Fruit fly (Drosophila melanogaster) whole organism, prepupa: ENCODE measurements around the gene CG11699.

Source experiments
- CG10669 ChIP-seq: fragments of 200-800 bp; sonication (Bioruptor generic); optimal IDR thresholded peaks from 3 replicates; lab custom pipeline; 2018; ENCODE audit warnings: missing biosample characterization, mild to moderate bottlenecking, missing genetic modification characterization, moderate library complexity
- CG11294 ChIP-seq: fragments of 200-800 bp; sonication (Bioruptor generic); IDR thresholded peaks from 2 replicates; pipeline ENCODE4 v1.3.6; 2022; ENCODE audit warnings: missing biosample characterization, missing genetic modification characterization
- CG11902 ChIP-seq: fragments of 200-800 bp; sonication (Bioruptor generic); optimal IDR thresholded peaks from 3 replicates; lab custom pipeline; 2016; ENCODE audit warnings: missing biosample characterization, missing genetic modification characterization
- CG15336 ChIP-seq: fragments of 200-800 bp; sonication (Bioruptor generic); IDR thresholded peaks from 2 replicates; pipeline ENCODE4 v1.3.6; 2022; ENCODE audit warnings: missing biosample characterization, missing genetic modification characterization
- CG1621 ChIP-seq: fragments of 200-800 bp; sonication (Bioruptor generic); optimal IDR thresholded peaks from 3 replicates; lab custom pipeline; 2018; ENCODE audit warnings: missing biosample characterization, mild to moderate bottlenecking, missing genetic modification characterization
- CG31627 ChIP-seq: fragments of 200-800 bp; sonication (Bioruptor generic); optimal IDR thresholded peaks from 3 replicates; lab custom pipeline; 2016; ENCODE audit warnings: missing biosample characterization, missing genetic modification characterization
- CG3919 ChIP-seq: fragments of 200-800 bp; sonication (Bioruptor generic); optimal IDR thresholded peaks from 3 replicates; lab custom pipeline; 2016; ENCODE audit warnings: missing biosample characterization, missing genetic modification characterization
- CG4318 ChIP-seq: fragments of 200-800 bp; sonication (Bioruptor generic); optimal IDR thresholded peaks from 3 replicates; lab custom pipeline; 2017; ENCODE audit warnings: missing biosample characterization, mild to moderate bottlenecking, missing genetic modification characterization
- CG6163 ChIP-seq: fragments of 200-800 bp; sonication (Bioruptor generic); IDR thresholded peaks from 3 replicates; pipeline ENCODE4 v1.3.6; 2022; ENCODE audit warnings: missing biosample characterization, missing genetic modification characterization
- CG6276 ChIP-seq: fragments of 200-800 bp; sonication (Bioruptor generic); optimal IDR thresholded peaks from 2 replicates; lab custom pipeline; 2017; ENCODE audit warnings: missing biosample characterization, mild to moderate bottlenecking, missing genetic modification characterization
- CG6792 ChIP-seq: fragments of 200-800 bp; sonication (Bioruptor generic); optimal IDR thresholded peaks from 3 replicates; lab custom pipeline; 2016; ENCODE audit warnings: missing biosample characterization, missing genetic modification characterization
- CG6808 ChIP-seq: fragments of 200-800 bp; sonication (Bioruptor generic); optimal IDR thresholded peaks from 3 replicates; lab custom pipeline; 2017; ENCODE audit warnings: missing biosample characterization, missing genetic modification characterization, mild to moderate bottlenecking, moderate library complexity, missing genetic modification reagents
- CG7368 ChIP-seq: fragments of 200-800 bp; sonication (Bioruptor generic); optimal IDR thresholded peaks from 3 replicates; lab custom pipeline; 2016; ENCODE audit warnings: missing biosample characterization, missing genetic modification characterization
- CG8119 ChIP-seq: fragments of 200-800 bp; sonication (Bioruptor generic); IDR thresholded peaks from 3 replicates; pipeline ENCODE4 v1.3.6; 2022; ENCODE audit warnings: missing biosample characterization, missing genetic modification characterization
- CG9139 ChIP-seq: fragments of 200-800 bp; sonication (Bioruptor generic); optimal IDR thresholded peaks from 3 replicates; lab custom pipeline; 2017; ENCODE audit warnings: missing biosample characterization, mild to moderate bottlenecking, missing genetic modification characterization
- Eip75B ChIP-seq: fragments of 200-800 bp; sonication (Bioruptor generic); optimal IDR thresholded peaks from 3 replicates; lab custom pipeline; 2016; ENCODE audit warnings: missing biosample characterization, missing genetic modification characterization
- Eip78C ChIP-seq: fragments of 200-800 bp; sonication (Bioruptor generic); peaks from one replicate; lab custom pipeline; 2016; ENCODE audit warnings: missing biosample characterization, missing genetic modification characterization
- Ets96B ChIP-seq: fragments of 200-800 bp; optimal IDR thresholded peaks from 2 replicates; lab custom pipeline; 2019; ENCODE audit warnings: missing biosample characterization, mild to moderate bottlenecking, missing genetic modification characterization, moderate library complexity
- Hr38 ChIP-seq: sonication (Bioruptor generic); optimal IDR thresholded peaks from 2 replicates; lab custom pipeline; 2016; ENCODE audit warnings: missing biosample characterization, missing genetic modification characterization
- Hr39 ChIP-seq: fragments of 200-800 bp; sonication (Bioruptor generic); optimal IDR thresholded peaks from 2 replicates; lab custom pipeline; 2016; ENCODE audit warnings: missing biosample characterization, missing genetic modification characterization
- Hr4 ChIP-seq: fragments of 200-800 bp; sonication (Bioruptor generic); optimal IDR thresholded peaks from 3 replicates; lab custom pipeline; 2016; ENCODE audit warnings: missing biosample characterization, missing genetic modification characterization
- Met ChIP-seq: fragments of 200-800 bp; sonication (Bioruptor generic); optimal IDR thresholded peaks from 3 replicates; lab custom pipeline; 2016; ENCODE audit warnings: missing biosample characterization, missing genetic modification characterization
- Smox ChIP-seq: fragments of 200-800 bp; sonication (Bioruptor generic); optimal IDR thresholded peaks from 3 replicates; lab custom pipeline; 2016; ENCODE audit warnings: missing biosample characterization, missing genetic modification characterization
- Sox14 ChIP-seq: fragments of 200-800 bp; sonication (Bioruptor generic); optimal IDR thresholded peaks from 3 replicates; lab custom pipeline; 2016; ENCODE audit warnings: missing biosample characterization, missing genetic modification characterization
- Sox15 ChIP-seq: fragments of 200-800 bp; sonication (Bioruptor generic); optimal IDR thresholded peaks from 3 replicates; lab custom pipeline; 2016; ENCODE audit warnings: missing biosample characterization, missing genetic modification characterization
- achi ChIP-seq: fragments of 200-800 bp; sonication (Bioruptor generic); optimal IDR thresholded peaks from 3 replicates; lab custom pipeline; 2016; ENCODE audit warnings: missing biosample characterization, missing genetic modification characterization
- dsx ChIP-seq: fragments of 200-800 bp; optimal IDR thresholded peaks from 3 replicates; lab custom pipeline; 2019; ENCODE audit warnings: missing biosample characterization, mild to moderate bottlenecking, missing genetic modification characterization, moderate library complexity; ENCODE audit not compliant: poor library complexity, severe bottlenecking
- esn ChIP-seq: fragments of 200-800 bp; sonication (Bioruptor generic); optimal IDR thresholded peaks from 2 replicates; lab custom pipeline; 2016; ENCODE audit warnings: missing biosample characterization, mild to moderate bottlenecking, missing genetic modification characterization, moderate library complexity
- fd59A ChIP-seq: fragments of 200-800 bp; sonication (Bioruptor generic); optimal IDR thresholded peaks from 2 replicates; lab custom pipeline; 2017; ENCODE audit warnings: missing biosample characterization, mild to moderate bottlenecking, missing genetic modification characterization, missing genetic modification reagents
- fd85E ChIP-seq: fragments of 200-800 bp; sonication (Bioruptor generic); optimal IDR thresholded peaks from 3 replicates; lab custom pipeline; 2016; ENCODE audit warnings: missing biosample characterization, missing genetic modification characterization
- net ChIP-seq: fragments of 200-800 bp; sonication (Bioruptor generic); optimal IDR thresholded peaks from 3 replicates; lab custom pipeline; 2016; ENCODE audit warnings: missing biosample characterization, missing genetic modification characterization
- pdm3 ChIP-seq: fragments of 200-800 bp; sonication (Bioruptor generic); optimal IDR thresholded peaks from 3 replicates; lab custom pipeline; 2016; ENCODE audit warnings: missing biosample characterization, missing genetic modification characterization
- salr ChIP-seq, 2 experiments: fragments of 200-800 bp; sonication (Bioruptor generic); optimal IDR thresholded peaks; 3 replicates each; lab custom pipeline; 2016 to 2018; ENCODE audit warnings: missing biosample characterization in 2 of 2, missing genetic modification characterization in 2 of 2, mild to moderate bottlenecking in 1 of 2
- ss ChIP-seq, 2 experiments: fragments of 200-800 bp; sonication (Bioruptor generic); optimal IDR thresholded peaks; 2 replicates in 1 of 2; 3 replicates in 1 of 2; lab custom pipeline; 2017 to 2018; ENCODE audit warnings: mild to moderate bottlenecking in 2 of 2, missing biosample characterization in 2 of 2, missing genetic modification characterization in 2 of 2, moderate library complexity in 1 of 2
- svp ChIP-seq: fragments of 200-800 bp; sonication (Bioruptor generic); peaks from one replicate; lab custom pipeline; 2016; ENCODE audit warnings: missing biosample characterization, missing genetic modification characterization
- vri ChIP-seq: fragments of 200-800 bp; sonication (Bioruptor generic); optimal IDR thresholded peaks from 3 replicates; lab custom pipeline; 2016; ENCODE audit warnings: missing biosample characterization, mild to moderate bottlenecking, missing genetic modification characterization

The CG11699 gene

DNA sequence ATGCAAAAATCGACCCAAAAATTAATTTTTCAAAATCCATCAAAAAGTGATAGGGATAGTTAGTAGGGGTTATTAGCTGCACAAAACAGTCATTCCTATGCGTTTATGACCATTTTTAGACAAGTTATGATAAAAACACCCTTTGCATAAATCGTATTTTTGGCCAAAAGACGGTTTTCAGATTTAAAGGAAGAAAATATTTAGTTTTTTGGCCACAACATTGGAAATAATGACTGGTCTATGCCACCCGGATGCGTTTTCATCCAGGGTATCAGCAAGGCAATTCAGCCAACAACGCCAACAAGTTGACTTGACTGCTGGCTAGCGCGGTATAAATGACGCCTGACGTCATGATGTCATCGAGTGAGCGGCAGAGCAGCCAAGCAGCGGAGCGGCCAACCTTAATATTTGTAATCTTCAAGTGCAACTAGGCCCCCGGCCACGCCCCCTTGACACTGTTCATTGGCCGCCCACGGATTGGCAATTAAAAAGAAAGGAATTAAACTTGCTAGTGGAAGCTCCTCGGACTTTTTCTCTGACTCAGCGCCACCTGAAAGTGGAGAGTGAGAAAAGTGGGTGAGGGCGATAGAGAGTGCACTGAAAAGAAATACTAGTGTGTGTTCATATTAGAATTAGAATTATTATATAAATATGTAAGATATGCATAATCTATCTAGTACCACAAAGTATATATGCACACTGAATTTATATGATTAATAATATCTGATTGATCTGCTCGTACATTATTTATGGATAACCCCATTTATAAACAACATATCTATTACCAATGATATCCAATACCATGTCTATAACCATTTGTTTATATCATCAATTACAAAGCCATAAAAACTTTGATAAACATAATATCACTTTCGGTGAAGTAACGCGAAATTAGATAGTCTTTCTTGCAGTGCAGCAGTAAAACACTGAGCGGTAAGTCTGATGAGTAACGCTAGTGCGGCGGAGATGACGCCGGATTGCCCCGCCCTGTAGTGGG lies 10.4 kb upstream of the CG11699 start (continued):
- peak; percentile 70 for TF ChIP-seq CG9139 (GFP tag; lab: Kevin White, UChicago)
- peak; percentile 81 for TF ChIP-seq CG6792 (GFP tag; lab: Kevin White, UChicago)
- peak; percentile 45; the same call in 1 of the 3 replicates for TF ChIP-seq CG6163 (GFP tag; lab: Robert Waterston, UW)
- peak; percentile 85 for TF ChIP-seq CG6808 (GFP tag; lab: Kevin White, UChicago)
- peak; percentile 76 for TF ChIP-seq fd59A (GFP tag; lab: Kevin White, UChicago)
- TF ChIP-seq Eip75B = peak; percentile 64
- TF ChIP-seq Smox (GFP tag; lab: Kevin White, UChicago) = peak; percentile 61
- peak; percentile 74 for TF ChIP-seq CG7368
- TF ChIP-seq CG11902 = peak; percentile 60
- TF ChIP-seq CG1621 (tag; lab: Kevin White, UChicago) = peak; percentile 63
- TF ChIP-seq ss (GFP tag; optimal IDR thresholded peaks at IDR 0.05; lab: Kevin White, UChicago) = peak; percentile 71 to 88
- TF ChIP-seq fd85E (GFP tag; lab: Kevin White, UChicago) = peak; percentile 50
- peak; percentile 92 for TF ChIP-seq Eip78C
- TF ChIP-seq CG4318 = peak; percentile 85

DNA sequence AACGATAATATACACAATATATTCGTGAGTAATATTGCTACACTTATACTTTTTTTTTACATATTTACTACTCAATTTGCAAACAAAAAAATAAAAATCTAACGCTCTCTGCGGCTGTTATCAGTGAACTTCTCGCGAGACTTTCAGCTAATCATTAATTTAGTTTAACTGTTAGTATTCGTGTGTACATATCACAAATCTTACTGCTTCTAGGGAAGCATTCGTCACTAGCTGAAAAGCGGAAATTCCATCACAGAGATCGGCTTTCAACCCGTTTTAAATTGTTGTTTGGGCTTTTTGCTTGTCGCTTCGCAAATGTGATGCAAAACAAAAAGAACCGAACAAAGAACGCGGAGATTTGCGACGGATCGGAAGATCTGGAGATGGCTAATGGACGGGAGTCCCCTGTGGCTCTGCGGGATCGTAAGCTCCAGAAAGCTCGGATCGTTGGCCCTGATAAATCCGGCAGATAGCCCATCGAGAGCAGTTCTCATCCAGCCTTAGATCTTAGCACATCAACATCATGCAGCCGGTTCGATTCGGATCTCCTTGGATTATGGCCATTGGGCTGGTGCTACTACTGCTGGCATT lies 8.9 kb upstream of the CG11699 start, which contains the start of gene PGRP-SA:
Gene PGRP-SA (plus strand): TSS at position 194 of the 591 bp plus-strand sequence.
- TF ChIP-seq dsx (GFP tag; lab: Kevin White, UChicago) (no peak), CG8119 (GFP tag; lab: Robert Waterston, UW) (0 out of 3 replicates have a peak, but pooled peaks have one; percentile 27), svp (GFP tag; lab: Kevin White, UChicago) (peak; percentile 66), CG10669 (GFP tag; lab: Kevin White, UChicago) (peak; percentile 1), Hr38 (GFP tag; lab: Kevin White, UChicago) (no peak), Eip78C (peak; percentile 51), Sox14 (GFP tag; lab: Kevin White, UChicago) (peak; percentile 33)

DNA sequence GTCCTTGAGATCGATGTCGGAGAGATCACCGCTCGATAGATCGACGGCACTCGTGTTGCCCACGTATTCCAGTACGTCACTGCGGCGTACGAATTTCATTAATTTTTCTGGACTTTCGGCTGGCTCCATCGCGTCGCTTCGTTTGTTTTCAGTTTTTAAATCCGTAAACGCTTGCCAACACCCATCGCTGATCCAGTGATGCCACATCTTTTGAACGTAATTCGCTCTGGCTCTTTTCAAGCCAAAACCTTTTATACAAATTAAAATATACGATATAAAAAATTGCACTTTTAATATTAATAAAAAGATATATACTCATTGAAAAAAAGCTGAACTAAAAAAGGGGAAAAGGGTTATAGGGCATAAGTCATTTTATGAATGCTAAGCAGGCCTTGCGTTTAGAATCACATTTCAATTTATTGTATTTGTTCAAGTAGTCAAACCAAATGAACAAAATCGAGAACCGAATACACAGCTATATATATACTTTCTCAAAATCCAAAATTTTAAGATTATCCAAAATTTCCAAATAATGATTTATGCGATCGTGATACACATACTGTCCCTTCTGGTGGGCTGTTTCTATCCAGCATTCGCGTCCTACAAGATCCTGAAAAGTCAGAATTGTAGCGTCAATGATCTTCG lies 2.0 kb downstream of the CG11699 start, which contains the start of the genes Kmn1 and Reepl1:
Gene Kmn1 (minus strand): TSS at position 173 of the 645 bp plus-strand sequence.
Gene Reepl1 (plus strand): TSS at position 438 of the 645 bp plus-strand sequence.
- peak; percentile 7 for TF ChIP-seq Hr39 (GFP tag; lab: Kevin White, UChicago)
- TF ChIP-seq pdm3 = no peak

DNA sequence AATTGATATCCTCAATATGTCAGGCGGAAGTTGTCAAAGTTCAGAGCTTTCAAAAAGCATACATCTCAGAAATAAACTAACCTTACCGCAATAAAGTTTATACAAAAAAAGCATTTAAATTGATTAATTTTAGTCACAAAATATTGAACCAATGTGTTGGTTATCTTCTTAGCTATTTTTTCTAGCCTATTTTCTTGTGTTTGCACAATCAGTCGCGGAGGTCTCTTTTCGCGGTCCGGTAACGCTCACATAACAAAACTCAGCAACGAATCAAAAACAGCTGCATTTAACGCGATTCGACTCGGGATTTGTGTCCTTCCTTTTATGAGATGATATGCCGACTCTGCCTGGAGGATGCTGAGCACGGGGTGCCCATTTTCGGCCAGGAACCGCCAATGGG lies 3.1 kb downstream of the CG11699 start, which contains the start of gene CG11696:
Gene CG11696 (plus strand): TSS at position 203 of the 400 bp plus-strand sequence.
- TF ChIP-seq Met (no peak), CG4318 (no peak), CG31627 (GFP tag; lab: Kevin White, UChicago) (no peak), Eip78C (peak; percentile 37)

DNA sequence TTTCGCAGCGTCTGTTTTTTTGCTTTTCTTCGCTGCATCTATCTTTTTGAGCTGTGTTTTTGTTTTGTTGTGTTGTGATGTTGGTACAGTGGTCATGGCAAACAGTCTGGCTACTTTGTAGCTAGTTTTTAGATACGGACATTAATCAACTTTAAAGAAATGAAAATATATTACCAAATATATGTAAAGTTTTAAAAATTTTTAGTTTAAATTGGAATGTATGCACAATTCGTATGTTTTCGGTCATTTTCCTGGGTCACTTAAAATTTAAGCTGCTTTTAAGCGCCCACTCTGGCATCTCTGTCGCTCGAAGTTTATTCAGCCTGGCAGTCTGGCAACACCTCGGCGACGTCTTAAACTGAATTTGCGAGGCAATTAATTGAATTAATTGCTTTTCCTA lies 6.1 kb downstream of the CG11699 start, which contains the start of gene CG11695:
Gene CG11695 (plus strand): TSS at position 344 of the 400 bp plus-strand sequence.
- TF ChIP-seq Hr38 (GFP tag; lab: Kevin White, UChicago) (no peak), vri (GFP tag; lab: Kevin White, UChicago) (no peak), svp (GFP tag; lab: Kevin White, UChicago) (peak; percentile 84), CG6163 (GFP tag; lab: Robert Waterston, UW) (peak; percentile 66), Sox15 (GFP tag; lab: Kevin White, UChicago) (peak; percentile 50), Hr4 (GFP tag; lab: Kevin White, UChicago) (peak; percentile 63), Ets96B (tag; lab: Kevin White, UChicago) (peak; percentile 64), fd85E (GFP tag; lab: Kevin White, UChicago) (no peak), dsx (GFP tag; lab: Kevin White, UChicago) (peak; percentile 52), achi (GFP tag; lab: Kevin White, UChicago) (peak; percentile 65), salr (GFP tag; optimal IDR thresholded peaks at IDR 0.05; lab: Kevin White, UChicago) (peak in 1 of 2 experiments; percentile 44), Sox14 (GFP tag; lab: Kevin White, UChicago) (peak; percentile 68), CG6792 (GFP tag; lab: Kevin White, UChicago) (peak; percentile 58), Eip78C (peak; percentile 82), CG10669 (GFP tag; lab: Kevin White, UChicago) (peak; percentile 62), fd59A (GFP tag; lab: Kevin White, UChicago) (peak; percentile 53), CG15336 (peak; percentile 55), Eip75B (peak; percentile 65), CG3919 (GFP tag; lab: Kevin White, UChicago) (peak; percentile 41), ss (GFP tag; optimal IDR thresholded peaks at IDR 0.05; lab: Kevin White, UChicago) (peak; percentile 44 to 72), CG6276 (GFP tag; lab: Kevin White, UChicago) (no peak), CG8119 (GFP tag; lab: Robert Waterston, UW) (0 out of 3 replicates have a peak, but pooled peaks have one; percentile 53), esn (peak; percentile 74), net (GFP tag; lab: Kevin White, UChicago) (peak; percentile 58), CG11294 (GFP tag; lab: Robert Waterston, UW) (peak; percentile 58)
